Worm (Caenorhabditis elegans): Measurements from ENCODE around the gene grl-30.

DNA sequence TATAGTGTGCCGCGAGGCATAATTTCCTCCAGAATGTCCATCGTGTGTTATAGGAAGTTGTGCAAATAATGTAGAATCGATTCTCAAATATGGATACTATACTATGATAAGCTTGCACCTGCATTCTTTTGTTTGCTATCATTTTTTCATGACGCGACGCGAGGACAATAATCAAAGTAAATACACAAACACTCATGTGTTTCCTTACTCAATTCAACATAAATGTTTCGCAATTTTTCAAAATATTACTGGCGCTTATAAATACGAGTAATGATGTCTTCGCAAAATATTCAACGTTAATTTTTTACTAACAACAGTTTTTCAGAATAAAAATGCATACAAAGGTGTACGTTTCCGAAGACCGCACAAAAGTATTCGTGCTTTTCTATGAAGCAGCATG, 32.8 kb upstream of the grl-30 start, which contains the start of gene irg-1:
- TF ChIP-seq sea-1 (GFP tag; conservative IDR thresholded peaks at IDR 0.05) (no peak), flt-1 (GFP tag; IDR thresholded peaks at IDR 0.05) (no peak), B0310.2 (tag; optimal IDR thresholded peaks at IDR 0.05) (no peak), ama-1 (optimal IDR thresholded peaks at IDR 0.05) (no peak), aly-1 (tag; optimal IDR thresholded peaks at IDR 0.05) (no peak), ceh-13 (GFP tag; optimal IDR thresholded peaks at IDR 0.05) (no peak), hnd-1 (tag; optimal IDR thresholded peaks at IDR 0.05) (no peak)
